Worm (Caenorhabditis elegans): ENCODE measurements around the gene C23G10.5.

ce11 chrIII:6176761-6177160, 14.1 kb upstream of the C23G10.5 start, which contains the start of gene F42A10.6:
- TF ChIP-seq ceh-16 (tag; optimal IDR thresholded peaks at IDR 0.05) (no peak), elt-3 (tag; optimal IDR thresholded peaks at IDR 0.05) (no peak), fkh-10 (GFP tag; optimal IDR thresholded peaks at IDR 0.05) (no peak), snpc-4 (tag; optimal IDR thresholded peaks at IDR 0.05) (no peak), elt-1 (tag; optimal IDR thresholded peaks at IDR 0.05) (no peak), nhr-25 (tag; optimal IDR thresholded peaks at IDR 0.05) (no peak), jun-1 (tag; optimal IDR thresholded peaks at IDR 0.05) (no peak), nhr-28 (tag; optimal IDR thresholded peaks at IDR 0.05) (no peak), tbx-2 (tag; optimal IDR thresholded peaks at IDR 0.05) (no peak)

Data from whole organism, L3 larva.